Worm (Caenorhabditis elegans) whole organism, midembryonic: Measurements from ENCODE around the gene srbc-36.
"Not testable (repeated sequence)": the region's sequence is repeated elsewhere in the genome, so short reads cannot be mapped to it uniquely, and the experiment has no call there.

ENCODE experiments used
- klf-2 ChIP-seq: fragments of 200-800 bp; sonication (Bioruptor generic); conservative IDR thresholded peaks from 2 replicates; pipeline ENCODE4 v1.3.6; 2022; ENCODE audit warnings: missing genetic modification reagents, missing genetic modification characterization, missing compliant biosample characterization
- ztf-23 ChIP-seq: fragments of 200-800 bp; sonication (Bioruptor generic); IDR thresholded peaks from 2 replicates; pipeline ENCODE4 v1.3.6; 2022; ENCODE audit warnings: missing genetic modification reagents, missing genetic modification characterization, missing compliant biosample characterization

ce11 chrV:3520412-3520811 is 30.1 kb upstream of the srbc-36 start:
- not testable (repeated sequence) for TF ChIP-seq klf-2; ztf-23 (GFP tag; lab: Robert Waterston, UW)
